Worm (Caenorhabditis elegans): ENCODE data around the gene mut-14.

mut-14 gene

DNA sequence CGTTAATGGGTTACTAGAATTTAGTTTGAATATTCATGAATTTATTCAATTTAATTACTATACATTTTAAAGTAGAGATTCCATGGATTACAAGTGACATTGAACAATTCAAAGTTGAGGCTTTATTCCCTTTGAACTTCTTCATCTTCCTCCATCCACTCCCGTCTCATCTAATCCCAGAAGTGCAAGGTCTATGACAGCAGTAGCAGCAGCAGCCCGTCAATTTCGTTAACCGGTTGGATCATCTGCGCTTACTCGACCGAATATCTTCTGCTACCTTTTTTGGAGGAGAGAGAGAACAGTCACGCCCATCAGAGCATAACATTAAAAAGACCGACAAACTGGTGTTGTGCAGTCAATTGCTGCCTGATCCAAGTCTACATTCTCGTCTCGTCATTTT is 43.2 kb downstream of the mut-14 start, which contains the start of gene M03E7.2:
TSS of gene M03E7.2 (plus strand) at position 301 of the 400 bp plus-strand sequence.
- TF ChIP-seq ztf-1 (GFP tag; conservative IDR thresholded peaks at IDR 0.05) (no peak), snpc-4 (tag; optimal IDR thresholded peaks at IDR 0.05) (no peak), elt-3 (tag; optimal IDR thresholded peaks at IDR 0.05) (no peak), unc-55 (GFP tag; optimal IDR thresholded peaks at IDR 0.05) (no peak), sma-3 (GFP tag; optimal IDR thresholded peaks at IDR 0.05) (no peak), nhr-11 (tag; optimal IDR thresholded peaks at IDR 0.05) (no peak), alr-1 (tag; optimal IDR thresholded peaks at IDR 0.05) (no peak), nhr-12 (tag; optimal IDR thresholded peaks at IDR 0.05) (no peak)

DNA sequence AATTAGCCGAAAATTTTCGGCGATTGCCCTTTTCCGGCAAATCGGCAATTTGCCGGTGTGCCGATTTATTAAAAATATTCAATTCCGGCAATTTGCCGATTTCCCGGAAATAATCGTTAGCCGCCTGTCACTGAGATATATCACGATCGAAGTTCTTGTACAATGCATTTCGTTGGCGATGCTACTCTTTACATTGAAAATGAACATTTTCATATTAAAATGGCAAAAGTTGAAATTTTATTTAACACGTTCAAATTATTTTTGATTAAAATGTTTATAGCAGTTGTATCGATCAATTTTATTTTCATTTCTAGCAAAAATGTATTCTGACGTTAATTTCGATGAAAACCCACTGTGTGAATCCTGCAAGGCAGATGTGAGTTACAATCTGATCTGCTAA is 45.8 kb downstream of the mut-14 start, which contains the start of gene M03E7.3:
TSS of gene M03E7.3 (plus strand) at position 301 of the 400 bp plus-strand sequence.
- TF ChIP-seq ztf-4 (tag; optimal IDR thresholded peaks at IDR 0.05) (no peak), mab-5 (tag; optimal IDR thresholded peaks at IDR 0.05) (no peak), egl-27 (tag; optimal IDR thresholded peaks at IDR 0.05) (no peak), nhr-25 (tag; optimal IDR thresholded peaks at IDR 0.05) (no peak), nhr-237 (tag; optimal IDR thresholded peaks at IDR 0.05) (no peak), dmd-4 (tag; optimal IDR thresholded peaks at IDR 0.05) (no peak), fos-1 (tag; optimal IDR thresholded peaks at IDR 0.05) (no peak), mdl-1 (tag; optimal IDR thresholded peaks at IDR 0.05) (no peak), mbf-1 (tag; optimal IDR thresholded peaks at IDR 0.05) (no peak), F13H6.1 (tag; optimal IDR thresholded peaks at IDR 0.05) (no peak), ztf-1 (GFP tag; conservative IDR thresholded peaks at IDR 0.05) (no peak), nhr-11 (tag; optimal IDR thresholded peaks at IDR 0.05) (no peak)

DNA sequence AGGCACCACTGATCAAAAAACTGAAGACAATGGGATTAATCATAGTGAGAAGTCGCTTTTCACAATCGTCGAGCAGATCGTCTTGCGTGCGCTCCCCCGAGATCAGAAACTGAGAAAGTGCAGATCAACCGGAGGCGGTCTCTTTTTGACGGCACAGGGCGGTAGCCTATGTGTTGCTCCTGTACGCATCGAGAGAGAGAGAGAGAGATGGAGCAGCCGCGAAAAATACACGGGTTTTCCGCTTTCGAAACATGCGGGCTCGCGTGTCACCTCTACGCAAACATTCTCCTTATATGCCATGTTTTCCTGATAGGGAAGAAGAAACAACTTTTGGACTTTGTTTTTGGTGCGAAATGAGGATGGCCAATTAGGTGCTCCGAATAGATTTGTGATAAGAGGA is 47.4 kb downstream of the mut-14 start, which contains the start of gene lrpc-1:
TSS of gene lrpc-1 (minus strand) at position 101 of the 400 bp plus-strand sequence.
- TF ChIP-seq peb-1 (tag; optimal IDR thresholded peaks at IDR 0.05) (no peak), nhr-129 (tag; optimal IDR thresholded peaks at IDR 0.05) (no peak), ztf-1 (GFP tag; conservative IDR thresholded peaks at IDR 0.05) (no peak), lin-13 (GFP tag; optimal IDR thresholded peaks at IDR 0.05) (no peak)

DNA sequence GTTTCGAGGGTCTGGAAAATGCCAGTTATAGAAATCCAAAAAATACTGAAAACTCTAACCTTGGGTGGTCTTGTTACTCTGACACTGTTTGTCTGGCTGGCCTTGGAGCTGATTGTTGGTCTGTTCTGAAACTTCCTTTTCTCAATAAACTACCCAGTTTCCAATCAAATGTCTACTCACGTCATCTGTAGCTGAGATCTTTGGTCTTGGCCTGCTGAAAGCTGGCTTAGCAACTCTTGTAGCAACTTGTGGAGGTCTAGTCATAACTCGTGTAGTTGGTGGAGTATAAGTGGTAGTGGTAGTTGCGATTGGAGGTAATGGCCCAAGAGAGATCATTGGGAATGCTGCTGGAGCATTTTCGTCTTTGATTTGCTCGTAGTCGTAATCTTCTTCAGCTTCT is 50.3 kb downstream of the mut-14 start:
- TF ChIP-seq blmp-1 (tag; optimal IDR thresholded peaks at IDR 0.05; ENCODE audit: insufficient read depth) (no peak), zag-1 (tag; optimal IDR thresholded peaks at IDR 0.05) (no peak), nhr-25 (tag; optimal IDR thresholded peaks at IDR 0.05) (no peak), R02D3.7 (tag; optimal IDR thresholded peaks at IDR 0.05) (no peak), lsy-2 (tag; optimal IDR thresholded peaks at IDR 0.05) (no peak), C34F6.9 (tag; optimal IDR thresholded peaks at IDR 0.05) (no peak), ceh-16 (tag; optimal IDR thresholded peaks at IDR 0.05) (no peak), ztf-11 (tag; optimal IDR thresholded peaks at IDR 0.05) (no peak), skn-1 (tag; optimal IDR thresholded peaks at IDR 0.05) (no peak), egl-27 (tag; optimal IDR thresholded peaks at IDR 0.05) (no peak), elt-1 (tag; optimal IDR thresholded peaks at IDR 0.05) (no peak), F13H6.1 (tag; optimal IDR thresholded peaks at IDR 0.05) (no peak), ceh-82 (tag; optimal IDR thresholded peaks at IDR 0.05) (no peak), mbf-1 (tag; optimal IDR thresholded peaks at IDR 0.05) (no peak), alr-1 (tag; optimal IDR thresholded peaks at IDR 0.05) (no peak), nhr-237 (tag; optimal IDR thresholded peaks at IDR 0.05) (no peak), mab-5 (tag; optimal IDR thresholded peaks at IDR 0.05) (no peak), nhr-11 (tag; optimal IDR thresholded peaks at IDR 0.05) (no peak)
